Worm (Caenorhabditis elegans) whole organism, L1 larva: ENCODE results near the gene W01B6.4.

Source experiments
- C04F5.9 ChIP-seq: sonication (generic microtip); optimal IDR thresholded peaks from 2 replicates; lab custom pipeline; 2016; ENCODE audit warnings: missing genetic modification characterization, missing compliant biosample characterization
- C34B4.2 ChIP-seq: sonication (generic microtip); optimal IDR thresholded peaks from 2 replicates; lab custom pipeline; 2017; ENCODE audit warnings: mild to moderate bottlenecking, missing genetic modification characterization, missing compliant biosample characterization
- aha-1 ChIP-seq: fragments of 150-350 bp; optimal IDR thresholded peaks from 2 replicates; lab custom pipeline; 2014; ENCODE audit warnings: missing biosample characterization, missing genetic modification characterization
- blmp-1 ChIP-seq: fragments of 150-350 bp; optimal IDR thresholded peaks from 2 replicates; lab custom pipeline; 2014; ENCODE audit warnings: missing biosample characterization, missing genetic modification characterization
- ceh-8 ChIP-seq: fragments of 200-800 bp; sonication (Bioruptor generic); optimal IDR thresholded peaks from 2 replicates; lab custom pipeline; 2018; ENCODE audit warnings: mild to moderate bottlenecking, missing genetic modification characterization, moderate library complexity, missing compliant biosample characterization
- ceh-82 ChIP-seq, 3 experiments: fragments of 150-350 bp in 1 of 3; sonication (generic microtip) in 2 of 3; optimal IDR thresholded peaks; 2 replicates each; lab custom pipeline; 2014 to 2017; ENCODE audit warnings: missing biosample characterization in 3 of 3, missing genetic modification characterization in 3 of 3
- dpl-1 ChIP-seq, 3 experiments: fragments of 150-350 bp in 2 of 3; sonication (generic microtip) in 1 of 3; optimal IDR thresholded peaks; 2 replicates each; lab custom pipeline; 2014 to 2017; ENCODE audit warnings: missing biosample characterization in 3 of 3, missing genetic modification characterization in 3 of 3, missing genetic modification reagents in 3 of 3
- efl-1 ChIP-seq, 4 experiments: fragments of 150-350 bp; optimal IDR thresholded peaks in 3 of 4; peaks in 1 of 4; 1 replicate in 1 of 4; 2 replicates in 3 of 4; lab custom pipeline; 2014; ENCODE audit warnings: missing biosample characterization in 2 of 4, missing genetic modification characterization in 2 of 4, missing genetic modification reagents in 2 of 4
- egl-13 ChIP-seq: sonication (generic microtip); optimal IDR thresholded peaks from 2 replicates; lab custom pipeline; 2016; ENCODE audit warnings: missing genotype, missing genetic modification reagents, missing genetic modification characterization, missing compliant biosample characterization
- egl-27 ChIP-seq, 2 experiments: fragments of 150-350 bp in 1 of 2; sonication (generic microtip); optimal IDR thresholded peaks; 3 replicates each; lab custom pipeline; 2017 to 2018; ENCODE audit warnings: missing biosample characterization in 2 of 2, missing genetic modification characterization in 2 of 2, missing genetic modification reagents in 2 of 2
- elt-2 ChIP-seq: sonication (generic microtip); optimal IDR thresholded peaks from 2 replicates; lab custom pipeline; 2016; ENCODE audit warnings: missing genetic modification characterization, mild to moderate bottlenecking, inconsistent platforms, missing compliant biosample characterization, missing genetic modification reagents
- fkh-10 ChIP-seq: sonication (generic microtip); optimal IDR thresholded peaks from 2 replicates; lab custom pipeline; 2017; ENCODE audit warnings: missing biosample characterization, missing genetic modification reagents, missing genetic modification characterization
- fkh-4 ChIP-seq: sonication (generic microtip); optimal IDR thresholded peaks from 2 replicates; lab custom pipeline; 2016; ENCODE audit warnings: missing compliant biosample characterization, missing genetic modification characterization, borderline replicate concordance
- fkh-8 ChIP-seq: sonication (generic microtip); optimal IDR thresholded peaks from 2 replicates; lab custom pipeline; 2016; ENCODE audit warnings: mild to moderate bottlenecking, missing genetic modification characterization, missing compliant biosample characterization
- fos-1 ChIP-seq: fragments of 150-350 bp; optimal IDR thresholded peaks from 2 replicates; lab custom pipeline; 2014; ENCODE audit warnings: missing biosample characterization, missing genetic modification characterization
- hlh-17 ChIP-seq: fragments of 200-800 bp; sonication (Bioruptor generic); optimal IDR thresholded peaks from 2 replicates; lab custom pipeline; 2018; ENCODE audit warnings: missing genetic modification characterization, mild to moderate bottlenecking, missing compliant biosample characterization, moderate library complexity, borderline replicate concordance
- jun-1 ChIP-seq: fragments of 150-350 bp; optimal IDR thresholded peaks from 2 replicates; lab custom pipeline; 2014; ENCODE audit warnings: missing biosample characterization, missing genetic modification reagents, missing genetic modification characterization
- lin-14 ChIP-seq: fragments of 200-800 bp; sonication (Bioruptor generic); optimal IDR thresholded peaks from 2 replicates; lab custom pipeline; 2018; ENCODE audit warnings: mild to moderate bottlenecking, missing genetic modification characterization, moderate library complexity, missing compliant biosample characterization
- lin-35 ChIP-seq, 2 experiments: fragments of 150-350 bp; optimal IDR thresholded peaks; 2 replicates each; lab custom pipeline; 2014; ENCODE audit warnings: missing biosample characterization in 2 of 2, missing genetic modification characterization in 2 of 2, missing genetic modification reagents in 2 of 2
- lin-39 ChIP-seq: fragments of 150-350 bp; optimal IDR thresholded peaks from 2 replicates; lab custom pipeline; 2014; ENCODE audit warnings: missing biosample characterization, missing genetic modification reagents, missing genetic modification characterization
- lir-3 ChIP-seq: sonication (generic microtip); optimal IDR thresholded peaks from 2 replicates; lab custom pipeline; 2016; ENCODE audit warnings: mild to moderate bottlenecking, missing genetic modification characterization, moderate library complexity, missing compliant biosample characterization; ENCODE audit not compliant: poor library complexity
- lsy-2 ChIP-seq, 2 experiments: fragments of 150-350 bp; optimal IDR thresholded peaks; 2 replicates each; lab custom pipeline; 2014; ENCODE audit warnings: missing biosample characterization in 2 of 2, missing genetic modification characterization in 2 of 2
- mep-1 ChIP-seq: fragments of 150-350 bp; optimal IDR thresholded peaks from 2 replicates; lab custom pipeline; 2014; ENCODE audit warnings: missing biosample characterization, missing genetic modification characterization
- nhr-19 ChIP-seq: fragments of 200-800 bp; sonication (Bioruptor generic); conservative IDR thresholded peaks from 2 replicates; pipeline ENCODE4 v1.3.6; 2022; ENCODE audit warnings: missing genetic modification characterization, missing compliant biosample characterization
- nhr-20 ChIP-seq: sonication (generic microtip); optimal IDR thresholded peaks from 2 replicates; lab custom pipeline; 2016; ENCODE audit warnings: mild to moderate bottlenecking, missing genetic modification characterization, missing compliant biosample characterization
- nhr-28 ChIP-seq: fragments of 150-350 bp; optimal IDR thresholded peaks from 2 replicates; lab custom pipeline; 2014; ENCODE audit warnings: missing biosample characterization, missing genetic modification characterization
- nhr-47 ChIP-seq: sonication (generic microtip); optimal IDR thresholded peaks from 2 replicates; lab custom pipeline; 2016; ENCODE audit warnings: mild to moderate bottlenecking, missing genetic modification characterization, moderate library complexity, missing compliant biosample characterization
- nhr-71 ChIP-seq: sonication (generic microtip); optimal IDR thresholded peaks from 2 replicates; lab custom pipeline; 2016; ENCODE audit warnings: mild to moderate bottlenecking, missing genetic modification characterization, moderate library complexity, missing compliant biosample characterization
- nhr-90 ChIP-seq: sonication (generic microtip); optimal IDR thresholded peaks from 2 replicates; lab custom pipeline; 2016; ENCODE audit warnings: mild to moderate bottlenecking, missing genetic modification characterization, missing compliant biosample characterization; ENCODE audit not compliant: poor library complexity
- pag-3 ChIP-seq: sonication (generic microtip); optimal IDR thresholded peaks from 2 replicates; lab custom pipeline; 2017; ENCODE audit warnings: missing genetic modification characterization, mild to moderate bottlenecking, missing compliant biosample characterization, antibody characterized with exemption, borderline replicate concordance; ENCODE audit not compliant: insufficient read depth
- skn-1 ChIP-seq: fragments of 150-350 bp; optimal IDR thresholded peaks from 2 replicates; lab custom pipeline; 2014; ENCODE audit warnings: missing biosample characterization, missing genetic modification characterization
- snpc-4 ChIP-seq: fragments of 150-350 bp; optimal IDR thresholded peaks from 2 replicates; lab custom pipeline; 2014; ENCODE audit warnings: missing biosample characterization, missing genetic modification characterization
- swsn-7 ChIP-seq: sonication (generic microtip); optimal IDR thresholded peaks from 2 replicates; lab custom pipeline; 2016; ENCODE audit warnings: missing genetic modification characterization, missing compliant biosample characterization
- tbx-2 ChIP-seq: sonication (generic microtip); optimal IDR thresholded peaks from 2 replicates; lab custom pipeline; 2016; ENCODE audit warnings: missing genetic modification characterization, missing compliant biosample characterization
- tlp-1 ChIP-seq: fragments of 150-350 bp; optimal IDR thresholded peaks from 2 replicates; lab custom pipeline; 2014; ENCODE audit warnings: missing biosample characterization, missing genetic modification characterization
- unc-62 ChIP-seq: fragments of 150-350 bp; optimal IDR thresholded peaks from 2 replicates; lab custom pipeline; 2014; ENCODE audit warnings: missing biosample characterization, missing genetic modification reagents, missing genetic modification characterization
- unc-86 ChIP-seq: sonication (generic microtip); optimal IDR thresholded peaks from 2 replicates; lab custom pipeline; 2016; ENCODE audit warnings: missing genetic modification characterization, missing compliant biosample characterization
- unc-98 ChIP-seq: fragments of 200-800 bp; sonication (Bioruptor generic); IDR thresholded peaks from 2 replicates; pipeline ENCODE4 v1.3.6; 2022; ENCODE audit warnings: missing genetic modification characterization, missing compliant biosample characterization
- zip-4 ChIP-seq: fragments of 200-800 bp; sonication (Bioruptor generic); optimal IDR thresholded peaks from 2 replicates; lab custom pipeline; 2018; ENCODE audit warnings: mild to moderate bottlenecking, missing genetic modification characterization, moderate library complexity, missing compliant biosample characterization
- ztf-4 ChIP-seq: fragments of 150-350 bp; optimal IDR thresholded peaks from 2 replicates; lab custom pipeline; 2014; ENCODE audit warnings: missing biosample characterization, missing genetic modification characterization

The W01B6.4 gene

DNA sequence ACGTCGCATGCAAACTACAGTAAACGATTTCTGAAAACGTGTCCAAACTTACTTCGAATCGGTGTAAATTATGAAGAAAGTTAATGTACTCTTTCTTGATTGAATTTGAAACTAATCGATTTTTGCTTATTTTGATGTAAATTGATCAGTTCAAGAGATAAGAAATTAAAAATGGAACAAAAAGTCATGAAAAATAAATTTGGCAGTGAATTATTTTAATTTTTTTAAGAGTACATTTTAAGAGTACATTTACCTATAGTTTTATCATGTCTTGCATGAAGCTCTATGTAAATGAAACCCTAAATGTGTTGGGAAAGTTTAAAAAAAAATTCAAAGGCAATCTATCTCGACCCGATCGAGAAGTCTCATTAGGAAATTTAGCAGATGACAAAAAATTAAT is 19.1 kb upstream of the W01B6.4 start, which contains the start of gene T04B2.7:
Gene T04B2.7 (minus strand): TSS at position 101 of the 400 bp plus-strand sequence.
- TF ChIP-seq C34B4.2 (tag; lab: Kevin White, UChicago) = no peak
- TF ChIP-seq ztf-4 (tag; lab: Kevin White, UChicago) = no peak
- TF ChIP-seq aha-1 (tag; lab: Kevin White, UChicago) = no peak
- TF ChIP-seq mep-1 (tag; lab: Kevin White, UChicago) = no peak
- TF ChIP-seq hlh-17 (GFP tag; lab: Kevin White, UChicago) = no peak
- TF ChIP-seq ceh-82 (tag; optimal IDR thresholded peaks at IDR 0.05; lab: Kevin White, UChicago) = no peak
- TF ChIP-seq lir-3 (tag; lab: Kevin White, UChicago) = no peak
- TF ChIP-seq unc-98 (GFP tag; lab: Robert Waterston, UW) = no peak
- no peak for TF ChIP-seq jun-1 (tag; lab: Kevin White, UChicago)
- no peak for TF ChIP-seq nhr-19 (GFP tag; lab: Robert Waterston, UW)

DNA sequence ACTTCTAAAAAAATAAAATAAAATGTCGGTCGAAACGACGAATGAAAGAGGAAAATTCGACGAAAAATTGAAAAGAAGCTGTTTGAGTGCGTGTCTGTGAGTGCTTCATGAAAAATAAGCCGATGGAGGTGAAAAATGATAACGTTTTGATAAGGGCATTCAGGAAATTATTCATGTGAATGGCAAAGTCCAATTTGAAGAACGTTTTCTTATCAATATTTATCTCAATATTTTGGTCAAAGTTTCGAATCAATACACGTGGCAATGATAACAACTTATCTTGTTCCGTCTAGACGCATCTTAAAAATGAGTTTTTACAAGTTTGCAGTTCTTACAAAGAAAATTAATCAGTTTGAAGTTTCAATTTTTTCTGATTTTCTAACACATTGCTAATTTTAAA is 16.1 kb upstream of the W01B6.4 start:
- TF ChIP-seq snpc-4 (no peak), nhr-90 (peak; percentile 3), egl-13 (no peak), elt-2 (peak; percentile 98), lin-39 (tag; lab: Kevin White, UChicago) (no peak), fkh-4 (tag; lab: Kevin White, UChicago) (no peak), skn-1 (tag; lab: Kevin White, UChicago) (no peak), dpl-1 (GFP tag; optimal IDR thresholded peaks at IDR 0.05; lab: Kevin White, UChicago) (no peak), egl-27 (tag; optimal IDR thresholded peaks at IDR 0.05; lab: Kevin White, UChicago) (no peak), nhr-20 (peak; percentile 10), ceh-8 (GFP tag; lab: Kevin White, UChicago) (no peak), nhr-71 (tag; lab: Kevin White, UChicago) (peak; percentile 31), unc-62 (GFP tag; lab: Kevin White, UChicago) (no peak), C04F5.9 (tag; lab: Kevin White, UChicago) (no peak), tlp-1 (tag; lab: Kevin White, UChicago) (peak; percentile 70), efl-1 (optimal IDR thresholded peaks at IDR 0.05; lab: Kevin White, UChicago) (no peak), efl-1 (GFP tag; optimal IDR thresholded peaks at IDR 0.05 in 1 of 2; lab: Kevin White, UChicago) (peak in 1 of 2 experiments; percentile 38), blmp-1 (tag; lab: Kevin White, UChicago) (no peak)

ce11 chrIV:10060795-10061194 is 14.5 kb upstream of the W01B6.4 start:
- TF ChIP-seq elt-2 (peak; percentile 53), fos-1 (tag; lab: Kevin White, UChicago) (no peak)

- peak; percentile 15 for TF ChIP-seq nhr-47
- TF ChIP-seq lin-14 (GFP tag; lab: Kevin White, UChicago) = peak; percentile 80
- peak in 1 of 2 experiments; percentile 5 for TF ChIP-seq efl-1 (optimal IDR thresholded peaks at IDR 0.05; lab: Kevin White, UChicago)
- TF ChIP-seq efl-1 (GFP tag; optimal IDR thresholded peaks at IDR 0.05 in 1 of 2; lab: Kevin White, UChicago) = peak in 1 of 2 experiments; percentile 82
- TF ChIP-seq nhr-28 (tag; lab: Kevin White, UChicago) = no peak
- no peak for TF ChIP-seq pag-3
- peak in 1 of 3 experiments; percentile 20 for TF ChIP-seq dpl-1 (GFP tag; optimal IDR thresholded peaks at IDR 0.05; lab: Kevin White, UChicago)
- TF ChIP-seq lin-35 (GFP tag; optimal IDR thresholded peaks at IDR 0.05; lab: Kevin White, UChicago) = peak in 1 of 2 experiments; percentile 11
- no peak for TF ChIP-seq nhr-20
- TF ChIP-seq ceh-82 (tag; optimal IDR thresholded peaks at IDR 0.05; lab: Kevin White, UChicago) = peak in 1 of 3 experiments; percentile 56
- no peak for TF ChIP-seq ceh-8 (GFP tag; lab: Kevin White, UChicago)
- peak; percentile 51 for TF ChIP-seq nhr-71 (tag; lab: Kevin White, UChicago)
- peak; percentile 20 for TF ChIP-seq swsn-7 (tag; lab: Kevin White, UChicago)
- TF ChIP-seq egl-13 = peak; percentile 7
- TF ChIP-seq elt-2 = no peak
- peak; percentile 16 for TF ChIP-seq fkh-10 (GFP tag; lab: Kevin White, UChicago)
- peak; percentile 7 for TF ChIP-seq tbx-2 (tag; lab: Kevin White, UChicago)
- no peak for TF ChIP-seq fos-1 (tag; lab: Kevin White, UChicago)
- peak; percentile 15 for TF ChIP-seq unc-86 (tag; lab: Kevin White, UChicago)
- TF ChIP-seq lsy-2 (tag; optimal IDR thresholded peaks at IDR 0.05; lab: Kevin White, UChicago) = peak in 1 of 2 experiments; percentile 28
- no peak for TF ChIP-seq nhr-90
- TF ChIP-seq fkh-8 = peak; percentile 56
- no peak for TF ChIP-seq zip-4 (GFP tag; lab: Kevin White, UChicago)
- TF ChIP-seq, all 84 proteins: peak for 14
These were observed 12.5 kb upstream of the W01B6.4 start, which contains the start of gene ipla-7 for ce11 chrIV:10062728-10063127. Gene ipla-7, minus strand, starts transcription at chrIV:10062849.
